Worm (Caenorhabditis elegans): ENCODE measurements around the gene Y67D8A.2.

ce11 chrIV:3234269-3234668, 12.0 kb downstream of the Y67D8A.2 start:
- no peak for TF ChIP-seq ama-1 (optimal IDR thresholded peaks at IDR 0.05)
- TF ChIP-seq pes-1 (GFP tag; IDR thresholded peaks at IDR 0.05): no peak
- TF ChIP-seq ets-7 (tag; optimal IDR thresholded peaks at IDR 0.05): no peak
- TF ChIP-seq tra-4 (tag; optimal IDR thresholded peaks at IDR 0.05): no peak
- no peak for TF ChIP-seq hmbx-1 (tag; optimal IDR thresholded peaks at IDR 0.05)
- no peak for TF ChIP-seq hmg-4 (GFP tag; optimal IDR thresholded peaks at IDR 0.05)
- TF ChIP-seq ceh-36 (tag; optimal IDR thresholded peaks at IDR 0.05): no peak
- TF ChIP-seq aly-1 (tag; optimal IDR thresholded peaks at IDR 0.05): no peak
- TF ChIP-seq flt-1 (GFP tag; IDR thresholded peaks at IDR 0.05): no peak
- no peak for TF ChIP-seq ceh-13 (GFP tag; optimal IDR thresholded peaks at IDR 0.05)
- TF ChIP-seq F13C5.2 (tag; optimal IDR thresholded peaks at IDR 0.05): no peak
- no peak for TF ChIP-seq tbx-11 (GFP tag; IDR thresholded peaks at IDR 0.05)

Data from whole organism, early embryonic.